Fruit fly (Drosophila melanogaster): ENCODE measurements around the gene CG4186.

- no peak for TF ChIP-seq CG8478 (optimal IDR thresholded peaks at IDR 0.05)
- TF ChIP-seq CTCF (optimal IDR thresholded peaks at IDR 0.05): no peak
Measured at dm6 chr3L:20732492-20732891, 36.9 kb upstream of the CG4186 start.

All from S2 (cell line).